Worm (Caenorhabditis elegans): ENCODE results near the gene nep-25.

ce11 chrII:5792490-5792889 lies 49.5 kb upstream of the nep-25 start, which contains the start of gene K05F1.14:
- TF ChIP-seq ama-1 (optimal IDR thresholded peaks at IDR 0.05) (no peak), scrt-1 (GFP tag; IDR thresholded peaks at IDR 0.05) (no peak), ceh-13 (GFP tag; optimal IDR thresholded peaks at IDR 0.05) (no peak), F13C5.2 (tag; optimal IDR thresholded peaks at IDR 0.05) (no peak), hnd-1 (tag; optimal IDR thresholded peaks at IDR 0.05) (no peak), sea-1 (GFP tag; conservative IDR thresholded peaks at IDR 0.05) (no peak), tbx-37 (GFP tag; conservative IDR thresholded peaks at IDR 0.05) (no peak), ets-7 (tag; optimal IDR thresholded peaks at IDR 0.05) (no peak), B0310.2 (tag; optimal IDR thresholded peaks at IDR 0.05) (no peak), tra-4 (tag; optimal IDR thresholded peaks at IDR 0.05) (no peak), ceh-36 (tag; optimal IDR thresholded peaks at IDR 0.05) (no peak), flt-1 (GFP tag; IDR thresholded peaks at IDR 0.05) (no peak), tbx-11 (GFP tag; IDR thresholded peaks at IDR 0.05) (no peak)
